Worm (Caenorhabditis elegans): ENCODE measurements around the gene F10D7.11.

DNA sequence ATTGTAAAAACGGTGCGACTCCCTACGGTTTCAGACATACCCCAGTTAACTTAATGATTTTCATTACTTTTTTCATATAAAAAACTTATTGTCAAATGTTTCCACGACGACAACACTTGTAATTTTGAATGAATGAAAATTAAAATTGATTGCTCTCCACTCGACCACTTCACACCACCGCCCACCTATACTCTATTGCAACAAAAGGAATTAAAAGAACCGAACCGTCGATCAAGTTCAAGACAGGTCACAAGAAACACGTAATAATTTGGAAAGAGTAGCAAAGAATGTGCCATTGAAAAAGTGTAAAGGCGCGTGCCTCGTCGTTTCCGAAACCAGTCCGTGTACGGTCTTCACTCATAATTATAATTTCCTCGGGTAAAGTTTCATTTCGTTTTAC, at the start of gene F10D7.11:
- TF ChIP-seq fkh-2 (tag; optimal IDR thresholded peaks at IDR 0.05) (no peak), egl-27 (tag; optimal IDR thresholded peaks at IDR 0.05) (no peak), R02D3.7 (tag; optimal IDR thresholded peaks at IDR 0.05) (no peak), snpc-4 (tag; optimal IDR thresholded peaks at IDR 0.05) (no peak), nfya-1 (tag; optimal IDR thresholded peaks at IDR 0.05; ENCODE audit: insufficient read depth) (no peak), lin-15B (tag; optimal IDR thresholded peaks at IDR 0.05) (no peak), unc-62 (GFP tag; optimal IDR thresholded peaks at IDR 0.05) (no peak), elt-2 (tag; optimal IDR thresholded peaks at IDR 0.05) (no peak), fos-1 (tag; optimal IDR thresholded peaks at IDR 0.05) (no peak)
